Worm (Caenorhabditis elegans) whole organism, L4/young adult: ENCODE measurements around the gene gcy-4.

Experiments used
- W03F9.2 ChIP-seq: fragments of 150-350 bp; optimal IDR thresholded peaks from 2 replicates; lab custom pipeline; 2014; ENCODE audit warnings: missing biosample characterization, missing genetic modification characterization
- dao-5 ChIP-seq: sonication (generic microtip); optimal IDR thresholded peaks from 2 replicates; lab custom pipeline; 2016; ENCODE audit warnings: missing genotype, missing genetic modification characterization, moderate library complexity, missing compliant biosample characterization
- him-1 ChIP-seq: sonication (generic microtip); optimal IDR thresholded peaks from 2 replicates; lab custom pipeline; 2016; ENCODE audit warnings: missing genotype, missing genetic modification reagents, missing genetic modification characterization, missing compliant biosample characterization

The gcy-4 gene

DNA sequence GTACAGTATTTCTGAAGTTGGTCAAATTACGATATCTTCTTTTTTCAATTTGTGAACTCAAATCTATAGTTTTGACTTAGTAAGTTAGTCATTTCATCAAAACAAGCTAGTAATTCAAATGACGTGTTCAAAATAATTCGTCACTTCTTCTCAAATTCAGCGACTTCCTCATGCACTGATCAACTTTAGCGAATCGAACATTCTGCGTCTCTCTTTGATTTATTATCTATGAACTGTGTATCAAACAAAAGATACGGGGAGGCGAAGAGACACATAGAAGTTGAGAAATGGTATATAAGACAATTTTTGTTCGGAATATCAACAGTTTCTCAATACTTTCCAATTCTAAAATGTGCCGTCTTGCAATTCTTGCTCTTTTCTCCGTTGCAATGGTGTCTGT lies 3.3 kb upstream of the gcy-4 start, which contains the start of gene srlf-34:
TSS of gene srlf-34 (plus strand) at position 321 of the 400 bp plus-strand sequence.
- TF ChIP-seq W03F9.2 (tag; lab: Kevin White, UChicago) (no peak), dao-5 (tag; lab: Kevin White, UChicago) (no peak)

- TF ChIP-seq him-1 (no peak), W03F9.2 (tag; lab: Kevin White, UChicago) (no peak), dao-5 (tag; lab: Kevin White, UChicago) (no peak)
These were observed 711 bp upstream of the gcy-4 start, which contains the start of gene ZK970.8 for ce11 chrII:10309337-10309736. Gene ZK970.8, plus strand, starts transcription at chrII:10309637.

ce11 chrII:10303663-10304115 lies 4.9 kb downstream of the gcy-4 start, which contains the start of gene vha-9:
Gene vha-9, minus strand, starts transcription at chrII:10303713.
- no peak for TF ChIP-seq dao-5 (tag; lab: Kevin White, UChicago)
- TF ChIP-seq W03F9.2 (tag; lab: Kevin White, UChicago), result peak; percentile 56
- no peak for TF ChIP-seq him-1

DNA sequence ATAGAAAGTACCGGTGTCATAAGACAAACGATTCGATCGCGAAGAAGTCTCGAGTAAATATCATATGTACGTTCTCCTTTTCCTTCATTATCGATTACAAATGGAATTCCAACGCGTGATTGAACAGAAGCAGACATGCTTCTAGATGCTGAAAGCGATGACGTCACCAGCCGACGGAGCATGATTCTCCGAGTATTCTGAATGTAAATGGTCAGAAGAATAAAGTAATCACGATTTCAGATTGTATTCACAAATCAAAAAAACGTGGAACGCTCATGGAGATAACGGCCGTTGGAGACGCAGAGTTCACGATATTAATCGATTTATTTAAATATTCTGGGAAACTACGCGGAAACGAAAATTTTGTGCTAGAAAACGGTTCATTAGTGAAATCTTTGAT lies 6.0 kb downstream of the gcy-4 start, which contains the start of gene clpp-1:
TSS of gene clpp-1 (minus strand) at position 197 of the 400 bp plus-strand sequence.
- no peak for TF ChIP-seq dao-5 (tag; lab: Kevin White, UChicago)
- no peak for TF ChIP-seq W03F9.2 (tag; lab: Kevin White, UChicago)
- TF ChIP-seq him-1, result no peak

ce11 chrII:10300954-10301353 lies 7.7 kb downstream of the gcy-4 start, which contains the start of gene mdt-22:
Gene mdt-22, plus strand, starts transcription at chrII:10301216.
- TF ChIP-seq W03F9.2 (tag; lab: Kevin White, UChicago), result peak; percentile 84
- no peak for TF ChIP-seq dao-5 (tag; lab: Kevin White, UChicago)
- TF ChIP-seq him-1, result peak; percentile 59

ce11 chrII:10300082-10300749 lies 8.4 kb downstream of the gcy-4 start, which contains the start of gene nep-26:
Gene nep-26, minus strand, starts transcription at chrII:10300132.
- TF ChIP-seq him-1 (no peak), dao-5 (tag; lab: Kevin White, UChicago) (no peak)

DNA sequence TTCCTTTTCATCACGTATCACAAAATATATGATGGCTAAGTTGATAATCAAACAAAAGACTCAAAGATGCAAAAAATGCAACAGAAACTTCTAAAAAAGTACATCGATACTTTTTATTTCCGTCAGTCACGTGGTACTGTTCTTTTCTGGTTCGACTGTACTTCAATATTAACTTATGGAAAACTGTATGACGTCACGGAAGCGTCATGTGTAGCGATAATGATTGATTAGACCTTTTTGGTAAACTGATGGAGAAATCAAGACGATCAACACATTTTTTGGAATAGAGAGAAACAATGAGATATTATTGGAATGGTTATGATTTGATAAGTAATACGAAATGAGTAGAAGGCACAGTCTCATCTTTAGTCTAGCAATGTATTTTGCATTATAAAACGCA lies 14.4 kb downstream of the gcy-4 start:
- TF ChIP-seq him-1 (no peak), dao-5 (tag; lab: Kevin White, UChicago) (no peak), W03F9.2 (tag; lab: Kevin White, UChicago) (no peak)

ce11 chrII:10288926-10289325 lies 19.7 kb downstream of the gcy-4 start:
- TF ChIP-seq W03F9.2 (tag; lab: Kevin White, UChicago) (no peak), dao-5 (tag; lab: Kevin White, UChicago) (no peak), him-1 (no peak)

- TF ChIP-seq W03F9.2 (tag; lab: Kevin White, UChicago) (no peak), dao-5 (tag; lab: Kevin White, UChicago) (no peak), him-1 (no peak)
These were observed 23.6 kb downstream of the gcy-4 start for ce11 chrII:10284991-10285390.

ce11 chrII:10283145-10283544 lies 25.5 kb downstream of the gcy-4 start:
- TF ChIP-seq dao-5 (tag; lab: Kevin White, UChicago) (no peak), him-1 (no peak), W03F9.2 (tag; lab: Kevin White, UChicago) (no peak)

ce11 chrII:10281674-10282073 lies 27.0 kb downstream of the gcy-4 start:
- TF ChIP-seq W03F9.2 (tag; lab: Kevin White, UChicago) (no peak), dao-5 (tag; lab: Kevin White, UChicago) (no peak), him-1 (no peak)

DNA sequence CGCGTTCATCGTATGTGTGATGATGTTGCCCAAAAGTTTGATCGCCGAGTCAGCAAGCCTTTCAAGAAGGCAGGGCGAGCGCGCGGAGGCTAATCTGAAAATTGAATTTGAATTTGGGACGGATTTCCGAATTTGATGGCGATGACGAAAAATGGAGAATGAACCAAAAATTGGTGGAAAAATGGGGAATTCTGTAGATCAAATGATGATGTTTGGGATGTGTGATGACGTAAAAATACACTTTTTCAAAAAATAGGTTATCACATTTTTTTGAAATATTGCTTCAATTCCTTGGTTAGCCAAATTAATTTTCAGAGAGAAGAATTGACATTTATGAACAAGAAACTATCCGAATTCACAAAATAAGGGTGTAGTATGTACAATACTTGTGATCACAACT lies 29.1 kb downstream of the gcy-4 start, which contains the start of gene ZK971.1:
TSS of gene ZK971.1 (minus strand) at position 101 of the 400 bp plus-strand sequence.
- TF ChIP-seq him-1 (no peak), W03F9.2 (tag; lab: Kevin White, UChicago) (no peak), dao-5 (tag; lab: Kevin White, UChicago) (no peak)

DNA sequence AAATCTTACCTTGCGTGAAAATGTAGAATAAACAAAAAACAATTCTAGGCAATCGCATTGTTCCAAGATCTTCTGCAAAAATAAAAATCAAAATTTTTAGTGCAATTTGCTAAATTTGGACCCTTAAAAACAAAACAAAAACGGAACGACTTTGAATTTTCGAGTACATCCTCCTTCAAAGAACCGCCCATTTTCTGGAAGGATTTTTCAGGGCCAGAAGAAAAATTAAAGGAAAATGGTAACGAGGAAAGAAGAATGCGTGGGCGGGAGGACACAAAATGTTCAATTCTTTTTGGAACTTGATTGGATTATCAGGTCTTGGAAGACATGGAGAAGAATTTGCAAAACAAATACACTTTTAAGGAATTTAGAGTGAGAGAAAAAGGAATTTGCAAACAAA lies 37.5 kb downstream of the gcy-4 start, which contains the start of gene F54B3.4:
TSS of gene F54B3.4 (minus strand) at position 101 of the 400 bp plus-strand sequence.
- no peak for TF ChIP-seq W03F9.2 (tag; lab: Kevin White, UChicago)
- no peak for TF ChIP-seq him-1
- TF ChIP-seq dao-5 (tag; lab: Kevin White, UChicago), result no peak

DNA sequence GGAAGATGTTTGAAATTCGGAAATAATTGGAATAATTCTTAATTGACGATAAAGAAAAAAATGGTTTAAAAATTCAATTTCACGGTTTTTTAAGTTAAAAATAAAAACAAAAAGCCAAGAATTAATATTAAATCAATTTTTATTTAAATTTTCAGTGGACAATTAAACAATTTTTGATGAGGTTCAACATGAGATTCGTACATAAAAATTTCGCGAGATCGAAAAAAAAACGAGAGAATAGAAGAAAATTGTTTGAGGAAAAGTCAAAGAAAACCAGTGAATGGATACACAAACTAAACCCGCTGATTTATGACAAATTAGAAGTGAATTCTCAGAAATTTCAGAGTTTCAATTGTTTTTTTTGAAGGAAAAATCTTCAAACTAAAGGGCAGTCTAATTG lies 38.6 kb downstream of the gcy-4 start, which contains the start of gene F54B3.2:
TSS of gene F54B3.2 (minus strand) at position 101 of the 400 bp plus-strand sequence.
- TF ChIP-seq dao-5 (tag; lab: Kevin White, UChicago) (no peak), W03F9.2 (tag; lab: Kevin White, UChicago) (no peak), him-1 (no peak)
